Worm (Caenorhabditis elegans) whole organism, young adult: ENCODE measurements around the gene F01D5.10.

Source experiments
- C06A6.2 ChIP-seq: fragments of 200-800 bp; sonication (Bioruptor generic); conservative IDR thresholded peaks from 2 replicates; pipeline ENCODE4 v1.3.6; 2022; ENCODE audit warnings: missing genetic modification characterization, missing compliant biosample characterization
- F23B12.7 ChIP-seq: sonication (generic microtip); optimal IDR thresholded peaks from 2 replicates; lab custom pipeline; 2017; ENCODE audit warnings: missing genetic modification characterization, mild to moderate bottlenecking, missing compliant biosample characterization, antibody characterized with exemption, moderate library complexity; ENCODE audit not compliant: insufficient read depth
- F37B4.10 ChIP-seq: fragments of 200-800 bp; sonication (Bioruptor generic); IDR thresholded peaks from 2 replicates; pipeline ENCODE4 v1.3.6; 2022; ENCODE audit warnings: missing genetic modification characterization, missing compliant biosample characterization
- F49E8.2 ChIP-seq: sonication (generic microtip); optimal IDR thresholded peaks from 3 replicates; lab custom pipeline; 2017; ENCODE audit warnings: missing genetic modification characterization, mild to moderate bottlenecking, missing compliant biosample characterization, antibody characterized with exemption, moderate library complexity; ENCODE audit not compliant: insufficient read depth
- F52B5.7 ChIP-seq: sonication (generic microtip); optimal IDR thresholded peaks from 2 replicates; lab custom pipeline; 2016; ENCODE audit warnings: mild to moderate bottlenecking, missing genetic modification characterization, missing compliant biosample characterization
- F55B11.4 ChIP-seq: sonication (generic microtip); optimal IDR thresholded peaks from 2 replicates; lab custom pipeline; 2016; ENCODE audit warnings: missing compliant biosample characterization, missing genetic modification characterization, borderline replicate concordance; ENCODE audit not compliant: insufficient read depth
- F57C9.4 ChIP-seq: sonication (generic microtip); optimal IDR thresholded peaks from 2 replicates; lab custom pipeline; 2017; ENCODE audit warnings: mild to moderate bottlenecking, missing genetic modification characterization, missing compliant biosample characterization
- K11D2.4 ChIP-seq: fragments of 200-800 bp; sonication (Bioruptor generic); IDR thresholded peaks from 2 replicates; pipeline ENCODE4 v1.3.6; 2022; ENCODE audit warnings: missing genetic modification reagents, missing genetic modification characterization, missing compliant biosample characterization
- Y53F4B.3 ChIP-seq: fragments of 200-800 bp; sonication (Bioruptor generic); IDR thresholded peaks from 2 replicates; pipeline ENCODE4 v1.3.6; 2022; ENCODE audit warnings: missing genetic modification reagents, missing genetic modification characterization, missing compliant biosample characterization
- Y53G8AR.9 ChIP-seq: fragments of 200-800 bp; sonication (Bioruptor generic); conservative IDR thresholded peaks from 2 replicates; pipeline ENCODE4 v1.3.6; 2022; ENCODE audit warnings: missing genetic modification reagents, missing genetic modification characterization, missing compliant biosample characterization
- ZK185.1 ChIP-seq: sonication (generic microtip); optimal IDR thresholded peaks from 2 replicates; lab custom pipeline; 2016; ENCODE audit warnings: mild to moderate bottlenecking, missing genetic modification characterization, missing compliant biosample characterization; ENCODE audit not compliant: poor library complexity, severe bottlenecking
- aptf-3 ChIP-seq: fragments of 200-800 bp; sonication (Bioruptor generic); IDR thresholded peaks from 2 replicates; pipeline ENCODE4 v1.3.6; 2022; ENCODE audit warnings: missing genetic modification characterization, missing compliant biosample characterization
- athp-1 ChIP-seq: sonication (generic microtip); optimal IDR thresholded peaks from 2 replicates; lab custom pipeline; 2017; ENCODE audit warnings: mild to moderate bottlenecking, missing genetic modification characterization, missing compliant biosample characterization
- ceh-100 ChIP-seq: fragments of 200-800 bp; sonication (Bioruptor generic); IDR thresholded peaks from 2 replicates; pipeline ENCODE4 v1.3.6; 2022; ENCODE audit warnings: missing genetic modification reagents, missing genetic modification characterization, missing compliant biosample characterization
- ceh-27 ChIP-seq: fragments of 200-800 bp; sonication (Bioruptor generic); optimal IDR thresholded peaks from 2 replicates; lab custom pipeline; 2018; ENCODE audit warnings: mild to moderate bottlenecking, missing genetic modification characterization, moderate library complexity, missing compliant biosample characterization
- ceh-58 ChIP-seq: fragments of 200-800 bp; sonication (Bioruptor generic); IDR thresholded peaks from 2 replicates; pipeline ENCODE4 v1.3.6; 2022; ENCODE audit warnings: missing genetic modification characterization, missing compliant biosample characterization
- ceh-79 ChIP-seq: sonication (generic microtip); optimal IDR thresholded peaks from 2 replicates; lab custom pipeline; 2017; ENCODE audit warnings: mild to moderate bottlenecking, missing genetic modification characterization, missing compliant biosample characterization
- dox-1 ChIP-seq: fragments of 200-800 bp; sonication (Bioruptor generic); IDR thresholded peaks from 2 replicates; pipeline ENCODE4 v1.3.6; 2022; ENCODE audit warnings: missing genetic modification reagents, missing genetic modification characterization, missing compliant biosample characterization
- efl-1 ChIP-seq: fragments of 150-350 bp; optimal IDR thresholded peaks from 2 replicates; lab custom pipeline; 2014; ENCODE audit warnings: missing biosample characterization, missing genetic modification reagents, missing genetic modification characterization
- egrh-3 ChIP-seq: fragments of 200-800 bp; sonication (Bioruptor generic); IDR thresholded peaks from 2 replicates; pipeline ENCODE4 v1.3.6; 2022; ENCODE audit warnings: missing genetic modification reagents, missing genetic modification characterization, missing compliant biosample characterization
- fkh-3 ChIP-seq: sonication (generic microtip); optimal IDR thresholded peaks from 2 replicates; lab custom pipeline; 2016; ENCODE audit warnings: mild to moderate bottlenecking, missing genetic modification characterization, missing compliant biosample characterization
- hlh-26 ChIP-seq: fragments of 200-800 bp; sonication (Bioruptor generic); conservative IDR thresholded peaks from 2 replicates; pipeline ENCODE4 v1.3.6; 2022; ENCODE audit warnings: missing genetic modification reagents, missing genetic modification characterization, missing compliant biosample characterization
- hmg-1.2 ChIP-seq: fragments of 200-800 bp; sonication (Bioruptor generic); IDR thresholded peaks from 2 replicates; pipeline ENCODE4 v1.3.6; 2022; ENCODE audit warnings: missing genetic modification reagents, missing genetic modification characterization, missing compliant biosample characterization
- lin-40 ChIP-seq: sonication (generic microtip); optimal IDR thresholded peaks from 2 replicates; lab custom pipeline; 2016; ENCODE audit warnings: missing genetic modification characterization, mild to moderate bottlenecking, missing compliant biosample characterization, missing genotype, missing genetic modification reagents
- lir-1 ChIP-seq: fragments of 200-800 bp; sonication (Bioruptor generic); conservative IDR thresholded peaks from 2 replicates; pipeline ENCODE4 v1.3.6; 2022; ENCODE audit warnings: missing genetic modification reagents, missing genetic modification characterization, missing compliant biosample characterization
- madf-10 ChIP-seq: sonication (generic microtip); optimal IDR thresholded peaks from 2 replicates; lab custom pipeline; 2016; ENCODE audit warnings: mild to moderate bottlenecking, missing genetic modification characterization, missing compliant biosample characterization
- madf-6 ChIP-seq: fragments of 200-800 bp; sonication (Bioruptor generic); IDR thresholded peaks from 2 replicates; pipeline ENCODE4 v1.3.6; 2022; ENCODE audit warnings: missing genetic modification reagents, missing genetic modification characterization, missing compliant biosample characterization
- mcd-1 ChIP-seq: fragments of 200-800 bp; sonication (Bioruptor generic); IDR thresholded peaks from 2 replicates; pipeline ENCODE4 v1.3.6; 2022; ENCODE audit warnings: missing genetic modification reagents, missing genetic modification characterization, missing compliant biosample characterization
- mes-4 ChIP-seq: sonication (generic microtip); optimal IDR thresholded peaks from 2 replicates; lab custom pipeline; 2016; ENCODE audit warnings: missing genotype, missing genetic modification characterization, missing compliant biosample characterization
- mxl-1 ChIP-seq: sonication (generic microtip); optimal IDR thresholded peaks from 2 replicates; lab custom pipeline; 2016; ENCODE audit warnings: missing genetic modification characterization, missing compliant biosample characterization
- nfya-1 ChIP-seq: sonication (generic microtip); optimal IDR thresholded peaks from 2 replicates; lab custom pipeline; 2017; ENCODE audit warnings: antibody characterized with exemption, missing compliant biosample characterization, missing genetic modification characterization, borderline replicate concordance; ENCODE audit not compliant: insufficient read depth
- nfya-2 ChIP-seq: fragments of 200-800 bp; sonication (Bioruptor generic); IDR thresholded peaks from 2 replicates; pipeline ENCODE4 v1.3.6; 2022; ENCODE audit warnings: missing genetic modification reagents, missing genetic modification characterization, missing compliant biosample characterization
- nhr-80 ChIP-seq: sonication (generic microtip); optimal IDR thresholded peaks from 2 replicates; lab custom pipeline; 2016; ENCODE audit warnings: missing genetic modification characterization, missing compliant biosample characterization
- pha-4 ChIP-seq: fragments of 150-350 bp; sonication (generic microtip); optimal IDR thresholded peaks from 2 replicates; lab custom pipeline; 2014; ENCODE audit warnings: missing biosample characterization, missing genetic modification reagents, missing genetic modification characterization
- rcor-1 ChIP-seq: fragments of 200-800 bp; sonication (Bioruptor generic); IDR thresholded peaks from 2 replicates; pipeline ENCODE4 v1.3.6; 2022; ENCODE audit warnings: missing genetic modification reagents, missing genetic modification characterization, missing compliant biosample characterization
- repo-1 ChIP-seq: sonication (generic microtip); optimal IDR thresholded peaks from 2 replicates; lab custom pipeline; 2017; ENCODE audit warnings: mild to moderate bottlenecking, missing genetic modification characterization, missing compliant biosample characterization
- sea-2 ChIP-seq: fragments of 200-800 bp; sonication (Bioruptor generic); IDR thresholded peaks from 2 replicates; pipeline ENCODE4 v1.3.6; 2022; ENCODE audit warnings: missing genetic modification characterization, missing compliant biosample characterization
- snpc-1.1 ChIP-seq: sonication (generic microtip); optimal IDR thresholded peaks from 2 replicates; lab custom pipeline; 2017; ENCODE audit warnings: missing genetic modification characterization, mild to moderate bottlenecking, missing compliant biosample characterization, antibody characterized with exemption, moderate library complexity, missing genotype, missing genetic modification reagents; ENCODE audit not compliant: insufficient read depth
- snpc-1.3 ChIP-seq: sonication (generic microtip); optimal IDR thresholded peaks from 2 replicates; lab custom pipeline; 2017; ENCODE audit warnings: missing genetic modification characterization, mild to moderate bottlenecking, missing compliant biosample characterization, antibody characterized with exemption, moderate library complexity, missing genotype, missing genetic modification reagents; ENCODE audit not compliant: insufficient read depth
- snpc-4 ChIP-seq, 5 experiments: fragments of 150-350 bp in 1 of 5; sonication (generic microtip) in 4 of 5; optimal IDR thresholded peaks; 2 replicates each; lab custom pipeline; 2014 to 2018; ENCODE audit warnings: missing genetic modification characterization in 5 of 5, missing biosample characterization in 3 of 5, antibody characterized with exemption in 2 of 5, mild to moderate bottlenecking in 2 of 5, missing compliant biosample characterization in 2 of 5, missing genotype in 2 of 5, moderate library complexity in 2 of 5, missing genetic modification reagents in 1 of 5
- tlf-1 ChIP-seq: fragments of 200-800 bp; sonication (Bioruptor generic); optimal IDR thresholded peaks from 2 replicates; lab custom pipeline; 2018; ENCODE audit warnings: mild to moderate bottlenecking, missing genetic modification characterization, missing compliant biosample characterization
- unc-62 ChIP-seq: fragments of 150-350 bp; optimal IDR thresholded peaks from 2 replicates; lab custom pipeline; 2014; ENCODE audit warnings: missing biosample characterization, missing genetic modification reagents, missing genetic modification characterization
- zfh-2 ChIP-seq: fragments of 200-800 bp; sonication (Bioruptor generic); conservative IDR thresholded peaks from 2 replicates; pipeline ENCODE4 v1.3.6; 2022; ENCODE audit warnings: missing genetic modification reagents, missing genetic modification characterization, missing compliant biosample characterization
- zim-3 ChIP-seq: sonication (generic microtip); optimal IDR thresholded peaks from 2 replicates; lab custom pipeline; 2017; ENCODE audit warnings: mild to moderate bottlenecking, missing genetic modification characterization, moderate library complexity, missing compliant biosample characterization
- ztf-22 ChIP-seq: fragments of 200-800 bp; sonication (Bioruptor generic); optimal IDR thresholded peaks from 2 replicates; lab custom pipeline; 2018; ENCODE audit warnings: mild to moderate bottlenecking, missing genetic modification characterization, moderate library complexity, missing compliant biosample characterization
- ztf-25 ChIP-seq: fragments of 200-800 bp; sonication (Bioruptor generic); IDR thresholded peaks from 2 replicates; pipeline ENCODE4 v1.3.6; 2022; ENCODE audit warnings: missing genetic modification reagents, missing genetic modification characterization, missing compliant biosample characterization
- ztf-26 ChIP-seq: sonication (generic microtip); optimal IDR thresholded peaks from 2 replicates; lab custom pipeline; 2017; ENCODE audit warnings: missing genetic modification characterization, missing compliant biosample characterization

F01D5.10 gene

ce11 chrII:14050506-14050905 is 29.4 kb upstream of the F01D5.10 start (continued):
- TF ChIP-seq egrh-3 (GFP tag; lab: Robert Waterston, UW) (peak; percentile 51; the same call in 1 of the 2 replicates), nfya-1 (tag; lab: Kevin White, UChicago) (no peak), F37B4.10 (GFP tag; lab: Robert Waterston, UW) (no peak), F57C9.4 (tag; lab: Kevin White, UChicago) (no peak), madf-6 (peak; percentile 50), Y53F4B.3 (GFP tag; lab: Robert Waterston, UW) (no peak), snpc-1.3 (tag; lab: Kevin White, UChicago) (no peak), madf-10 (tag; lab: Kevin White, UChicago) (peak; percentile 13), K11D2.4 (GFP tag; lab: Robert Waterston, UW) (peak; percentile 45; the same call in 1 of the 2 replicates), C06A6.2 (GFP tag; lab: Robert Waterston, UW) (0 out of 2 replicates have a peak, but pooled peaks have one; percentile 33), tlf-1 (GFP tag; lab: Kevin White, UChicago) (no peak), efl-1 (peak; percentile 39), ceh-100 (GFP tag; lab: Robert Waterston, UW) (0 out of 2 replicates have a peak, but pooled peaks have one; percentile 21), zfh-2 (peak; percentile 92), F23B12.7 (tag; lab: Kevin White, UChicago) (no peak), pha-4 (tag; lab: Kevin White, UChicago) (peak; percentile 81), hmg-1.2 (peak; percentile 97), ceh-79 (no peak), lir-1 (GFP tag; lab: Robert Waterston, UW) (no peak), F49E8.2 (no peak), snpc-1.1 (tag; lab: Kevin White, UChicago) (no peak), F55B11.4 (no peak), snpc-4 (GFP tag; optimal IDR thresholded peaks at IDR 0.05; lab: Kevin White, UChicago) (peak; percentile 6), snpc-4 (tag; optimal IDR thresholded peaks at IDR 0.05; lab: Kevin White, UChicago) (peak in 3 of 4 experiments; percentile 18 to 69 (median 66)), ceh-58 (GFP tag; lab: Robert Waterston, UW) (no peak), mxl-1 (no peak), unc-62 (peak; percentile 9), ceh-27 (GFP tag; lab: Kevin White, UChicago) (peak; percentile 42), repo-1 (tag; lab: Kevin White, UChicago) (no peak), sea-2 (GFP tag; lab: Robert Waterston, UW) (no peak), F52B5.7 (no peak), ZK185.1 (tag; lab: Kevin White, UChicago) (no peak), ztf-26 (peak; percentile 60)

ce11 chrII:14049097-14049496 is 28.0 kb upstream of the F01D5.10 start:
- TF ChIP-seq nhr-80 (tag; lab: Kevin White, UChicago) = peak; percentile 87
- TF ChIP-seq dox-1 = peak; percentile 62
- peak; percentile 27; the same call in 1 of the 2 replicates for TF ChIP-seq mcd-1 (GFP tag; lab: Robert Waterston, UW)
- no peak for TF ChIP-seq madf-6
- no peak for TF ChIP-seq Y53G8AR.9 (GFP tag; lab: Robert Waterston, UW)
- no peak for TF ChIP-seq zim-3 (tag; lab: Kevin White, UChicago)
- no peak for TF ChIP-seq mes-4
- TF ChIP-seq ZK185.1 (tag; lab: Kevin White, UChicago) = no peak
- no peak for TF ChIP-seq hlh-26 (GFP tag; lab: Robert Waterston, UW)
- no peak for TF ChIP-seq rcor-1 (GFP tag; lab: Robert Waterston, UW)
- peak; percentile 48; the same call in 1 of the 2 replicates for TF ChIP-seq egrh-3 (GFP tag; lab: Robert Waterston, UW)
- no peak for TF ChIP-seq fkh-3 (tag; lab: Kevin White, UChicago)
- no peak for TF ChIP-seq ztf-22 (GFP tag; lab: Kevin White, UChicago)
- peak; percentile 1 for TF ChIP-seq lin-40 (tag; lab: Kevin White, UChicago)
- no peak for TF ChIP-seq snpc-4 (GFP tag; optimal IDR thresholded peaks at IDR 0.05; lab: Kevin White, UChicago)
- TF ChIP-seq snpc-4 (tag; optimal IDR thresholded peaks at IDR 0.05; lab: Kevin White, UChicago) = peak in 2 of 4 experiments; percentile 7 to 30
- TF ChIP-seq nfya-2 = no peak
- TF ChIP-seq athp-1 (tag; lab: Kevin White, UChicago) = no peak
- TF ChIP-seq aptf-3 (GFP tag; lab: Robert Waterston, UW) = no peak
- no peak for TF ChIP-seq ztf-25 (GFP tag; lab: Robert Waterston, UW)
